Comparison of ENCODE assay signal across 1 fruit fly cellular context in the genomic region with DNA sequence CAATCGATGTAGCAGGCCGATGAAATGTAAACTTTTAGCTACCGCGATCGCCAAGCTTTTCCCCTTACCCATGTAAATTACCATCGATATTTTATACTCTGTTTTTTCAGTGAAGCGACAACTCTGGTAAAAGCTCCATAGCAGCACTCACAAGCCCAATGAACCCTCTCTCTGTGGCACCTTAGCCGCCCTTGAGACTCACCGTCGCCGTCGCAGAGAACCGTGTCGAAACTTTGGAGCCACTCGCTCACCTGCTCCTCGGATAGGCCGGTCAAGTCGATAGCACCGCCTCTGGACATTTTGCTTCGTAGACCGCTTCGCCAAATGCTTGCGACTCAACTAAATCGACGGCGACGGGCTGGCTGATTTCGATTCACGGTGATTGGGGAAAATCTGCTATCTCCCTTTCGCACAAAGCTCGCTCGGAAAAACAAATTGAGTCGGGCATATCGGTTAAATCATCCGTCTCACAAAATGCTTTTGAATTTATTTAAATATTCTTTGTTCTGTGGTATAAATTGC.
TF ChIP-seq lines count a peak whose summit lies in the region.

A gene (minus strand): TSS at position 343 of the 522 bp plus-strand sequence.

TF ChIP-seq in whole organism, embryonic, 481 proteins besides CTCF, POLR2A, EP300 and RAD21 (continued from another document):
- no peak for TF ChIP-seq fd96Cb (tag; optimal IDR thresholded peaks at IDR 0.05; lab: Kevin White, UChicago)
- no peak for TF ChIP-seq ATbp (GFP tag; optimal IDR thresholded peaks at IDR 0.05; lab: Kevin White, UChicago)
- TF ChIP-seq HLHmδ (GFP tag; optimal IDR thresholded peaks at IDR 0.05; lab: Kevin White, UChicago) = no peak
- TF ChIP-seq Adf1 (GFP tag; IDR thresholded peaks at IDR 0.05; lab: Robert Waterston, UW) = peak; percentile 71; the same call in 1 of the 2 replicates
- TF ChIP-seq Side (GFP tag; optimal IDR thresholded peaks at IDR 0.05; lab: Kevin White, UChicago) = no peak
